Fruit fly (Drosophila melanogaster): ENCODE measurements around the gene CG4199.

dm6 chrX:2036800-2037488 lies 36.3 kb downstream of the CG4199 start:
- TF ChIP-seq usp (GFP tag; optimal IDR thresholded peaks at IDR 0.05) (no peak), psq (optimal IDR thresholded peaks at IDR 0.05) (no peak), EcR (GFP tag; optimal IDR thresholded peaks at IDR 0.05) (no peak), CG8478 (optimal IDR thresholded peaks at IDR 0.05) (no peak), Dll (optimal IDR thresholded peaks at IDR 0.05) (no peak)

All from whole organism.